Fruit fly (Drosophila melanogaster): ENCODE data around the gene mei-P26.

Gene mei-P26

DNA sequence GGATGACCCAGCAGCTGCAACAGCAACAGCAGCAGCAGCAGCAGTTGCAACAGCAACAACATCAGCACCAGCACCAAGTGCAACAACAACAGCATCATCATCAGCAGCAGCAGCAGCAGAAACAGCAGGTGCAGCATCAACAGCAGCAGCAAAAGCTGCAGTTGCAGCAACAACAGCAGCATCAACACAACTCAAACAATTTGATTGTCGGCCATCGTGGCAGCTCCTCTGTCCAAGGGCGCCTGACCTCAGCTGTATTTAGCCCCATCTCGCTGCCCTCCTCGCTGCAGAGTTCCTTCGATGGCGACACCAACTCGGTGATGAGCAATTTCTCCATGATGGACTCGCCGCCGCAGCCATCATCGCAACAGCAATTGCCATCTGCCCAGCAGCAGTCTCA, 5.2 kb downstream of the mei-P26 start:
- TF ChIP-seq CG11617 (GFP tag; optimal IDR thresholded peaks at IDR 0.05) (no peak), CG5204 (GFP tag; optimal IDR thresholded peaks at IDR 0.05) (no peak), cic (GFP tag; optimal IDR thresholded peaks at IDR 0.05) (no peak), pad (GFP tag; optimal IDR thresholded peaks at IDR 0.05) (no peak), CG7101 (tag; optimal IDR thresholded peaks at IDR 0.05) (no peak), CG33017 (tag; optimal IDR thresholded peaks at IDR 0.05) (no peak), Clk (GFP tag; optimal IDR thresholded peaks at IDR 0.05) (no peak), tj (GFP tag; optimal IDR thresholded peaks at IDR 0.05) (no peak), CG7045 (GFP tag; optimal IDR thresholded peaks at IDR 0.05) (no peak), toe (GFP tag; optimal IDR thresholded peaks at IDR 0.05) (no peak), CG12768 (GFP tag; optimal IDR thresholded peaks at IDR 0.05) (no peak), CG14711 (tag; optimal IDR thresholded peaks at IDR 0.05) (no peak), CG1620 (GFP tag; optimal IDR thresholded peaks at IDR 0.05) (no peak), Hr96 (GFP tag; optimal IDR thresholded peaks at IDR 0.05) (no peak)

DNA sequence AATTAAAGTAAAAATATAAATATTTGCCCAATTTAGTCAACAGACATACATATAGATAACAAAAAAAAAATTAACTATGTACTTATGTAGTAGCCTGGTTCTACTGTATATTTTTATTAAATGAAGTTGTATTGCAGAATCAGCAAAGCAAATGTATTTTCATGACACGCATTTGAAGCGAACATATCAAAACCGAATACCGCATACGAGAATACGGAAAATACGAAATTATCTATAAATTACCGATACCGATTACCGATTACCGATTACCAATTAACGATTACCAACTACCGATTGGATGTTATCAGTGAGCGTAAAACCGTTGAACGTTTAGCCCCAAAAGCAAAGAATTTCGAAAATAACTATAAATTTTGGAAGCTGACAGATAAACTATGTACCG, 24.4 kb downstream of the mei-P26 start:
- no peak for TF ChIP-seq CG11617 (GFP tag; optimal IDR thresholded peaks at IDR 0.05)
- TF ChIP-seq tj (GFP tag; optimal IDR thresholded peaks at IDR 0.05), result no peak
- no peak for TF ChIP-seq cnc (optimal IDR thresholded peaks at IDR 0.05)
- no peak for TF ChIP-seq ovo (GFP tag; optimal IDR thresholded peaks at IDR 0.05)
- TF ChIP-seq CG33017 (tag; optimal IDR thresholded peaks at IDR 0.05), result no peak
- TF ChIP-seq pad (GFP tag; optimal IDR thresholded peaks at IDR 0.05), result no peak
- TF ChIP-seq cic (GFP tag; optimal IDR thresholded peaks at IDR 0.05), result no peak
- TF ChIP-seq Mnt (GFP tag; optimal IDR thresholded peaks at IDR 0.05), result no peak
- no peak for TF ChIP-seq CG14711 (tag; optimal IDR thresholded peaks at IDR 0.05)

DNA sequence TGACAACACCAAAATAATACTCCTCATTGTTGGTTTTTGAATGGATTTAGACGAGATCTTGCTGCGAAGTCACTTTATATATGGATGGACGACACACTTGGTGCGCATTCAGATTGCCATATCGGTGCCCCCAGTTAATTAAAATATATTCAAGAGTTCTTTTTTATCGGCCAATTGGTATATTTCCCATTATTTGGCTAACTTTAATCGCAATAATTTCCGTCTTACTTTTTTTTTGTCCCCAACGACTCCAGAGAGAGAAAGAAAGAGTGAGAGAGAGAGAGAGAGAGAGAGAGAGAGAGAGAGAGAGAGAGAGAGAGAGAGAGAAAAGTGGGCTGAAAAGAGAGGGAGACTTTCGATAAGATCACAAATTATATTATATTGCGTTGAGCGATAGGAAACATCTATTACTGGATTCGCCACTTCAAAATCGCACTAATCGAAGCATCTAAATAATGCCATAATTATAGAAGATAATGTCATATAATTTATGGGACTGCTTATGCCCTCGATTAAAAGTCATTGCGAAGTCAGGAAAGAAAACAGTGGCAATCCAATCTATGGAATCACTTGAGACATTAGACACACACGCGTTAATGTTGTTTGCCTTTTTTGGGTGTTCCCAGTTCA, 27.6 kb downstream of the mei-P26 start, which contains the start of gene CG12115:
Gene CG12115 (minus strand): TSS at position 51 of the 630 bp plus-strand sequence.
- no peak for TF ChIP-seq Hr96 (GFP tag; optimal IDR thresholded peaks at IDR 0.05)
- TF ChIP-seq toe (GFP tag; optimal IDR thresholded peaks at IDR 0.05), result no peak
- TF ChIP-seq CG11617 (GFP tag; optimal IDR thresholded peaks at IDR 0.05), result no peak
- no peak for TF ChIP-seq CG14711 (tag; optimal IDR thresholded peaks at IDR 0.05)
- TF ChIP-seq cic (GFP tag; optimal IDR thresholded peaks at IDR 0.05), result no peak
- TF ChIP-seq bab1 (GFP tag; optimal IDR thresholded peaks at IDR 0.05), result no peak
- no peak for TF ChIP-seq CG7045 (GFP tag; optimal IDR thresholded peaks at IDR 0.05)
- no peak for TF ChIP-seq tj (GFP tag; optimal IDR thresholded peaks at IDR 0.05)
- no peak for TF ChIP-seq CG12768 (GFP tag; optimal IDR thresholded peaks at IDR 0.05)
- TF ChIP-seq Mnt (GFP tag; optimal IDR thresholded peaks at IDR 0.05), result no peak

DNA sequence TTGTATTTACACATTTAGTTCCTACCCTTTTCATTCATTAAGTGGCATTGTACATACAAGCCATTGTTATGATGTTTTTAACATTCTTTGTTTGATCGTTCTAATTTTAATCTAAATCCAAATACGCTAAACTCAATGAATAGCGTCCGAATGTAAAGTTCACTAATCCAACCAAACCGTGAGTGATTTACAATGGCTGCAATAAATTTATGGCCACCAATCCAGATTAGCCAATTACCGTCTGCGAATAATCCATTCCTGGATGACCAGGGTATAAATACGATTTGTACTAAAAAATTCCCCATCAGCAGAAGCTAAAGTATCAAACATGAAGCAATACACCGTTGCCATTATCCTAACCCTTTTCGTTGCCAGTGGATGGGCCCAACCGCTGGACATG, 28.3 kb downstream of the mei-P26 start, which contains the start of gene CG12057:
Gene CG12057 (plus strand): TSS at position 301 of the 400 bp plus-strand sequence.
- TF ChIP-seq cic (GFP tag; optimal IDR thresholded peaks at IDR 0.05), result no peak
- no peak for TF ChIP-seq CG5204 (GFP tag; optimal IDR thresholded peaks at IDR 0.05)
- no peak for TF ChIP-seq pad (GFP tag; optimal IDR thresholded peaks at IDR 0.05)

DNA sequence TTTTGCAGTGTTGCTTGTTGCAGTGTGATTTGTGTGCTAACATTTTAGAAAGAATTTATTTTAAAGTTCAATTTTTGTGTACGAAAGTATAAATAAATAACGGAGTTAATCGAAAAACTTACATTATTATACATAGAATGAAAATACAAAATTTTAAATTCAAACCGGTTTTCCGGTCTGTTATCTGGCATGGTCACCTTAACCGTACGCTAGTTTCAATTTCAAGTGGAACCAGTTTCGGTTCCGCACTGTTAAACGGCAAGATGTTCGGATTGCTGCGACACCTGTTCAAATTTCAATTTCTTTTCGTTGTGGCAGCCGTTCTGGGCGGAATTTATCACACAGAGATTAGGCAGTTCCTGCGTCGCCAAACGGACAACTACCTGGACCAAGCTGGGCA, 29.4 kb downstream of the mei-P26 start, which contains the start of gene CG12056:
Gene CG12056 (plus strand): TSS at position 241 of the 400 bp plus-strand sequence.
- TF ChIP-seq bab1 (GFP tag; optimal IDR thresholded peaks at IDR 0.05) (peak; percentile 35), CG33017 (tag; optimal IDR thresholded peaks at IDR 0.05) (no peak)

DNA sequence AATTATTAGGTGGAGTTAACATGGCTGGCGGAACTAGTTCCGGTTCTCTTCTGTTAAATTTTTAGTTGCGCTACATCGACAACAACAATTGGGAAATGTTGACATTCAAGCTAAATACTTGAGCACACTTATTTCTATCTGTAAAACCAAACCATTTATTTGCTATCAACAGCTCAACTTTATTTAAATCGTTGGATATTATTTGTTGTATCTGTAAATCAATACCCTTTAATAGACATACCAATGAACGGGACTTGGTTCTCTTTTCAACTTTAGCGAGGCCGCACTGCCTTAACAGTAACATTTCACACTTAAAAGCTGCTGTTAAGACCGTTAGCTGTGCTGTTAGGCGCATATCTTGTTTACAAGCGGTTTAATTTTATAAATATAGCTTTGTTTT, 30.5 kb downstream of the mei-P26 start, which contains the start of gene CG12106:
Gene CG12106 (plus strand): TSS at position 295 of the 400 bp plus-strand sequence.
- no peak for TF ChIP-seq CG7045 (GFP tag; optimal IDR thresholded peaks at IDR 0.05)
- peak; percentile 25 for TF ChIP-seq CG11617 (GFP tag; optimal IDR thresholded peaks at IDR 0.05)
- TF ChIP-seq bab1 (GFP tag; optimal IDR thresholded peaks at IDR 0.05), result peak; percentile 60
- TF ChIP-seq Hr96 (GFP tag; optimal IDR thresholded peaks at IDR 0.05), result no peak
- peak; percentile 39 for TF ChIP-seq CG5204 (GFP tag; optimal IDR thresholded peaks at IDR 0.05)
- TF ChIP-seq Crg-1 (GFP tag; optimal IDR thresholded peaks at IDR 0.05), result peak; percentile 28
- peak; percentile 31 for TF ChIP-seq pad (GFP tag; optimal IDR thresholded peaks at IDR 0.05)
- no peak for TF ChIP-seq cic (GFP tag; optimal IDR thresholded peaks at IDR 0.05)
- peak; percentile 29 for TF ChIP-seq Mnt (GFP tag; optimal IDR thresholded peaks at IDR 0.05)
- TF ChIP-seq cnc (optimal IDR thresholded peaks at IDR 0.05), result no peak
- peak; percentile 24 for TF ChIP-seq toe (GFP tag; optimal IDR thresholded peaks at IDR 0.05)
- TF ChIP-seq CG12768 (GFP tag; optimal IDR thresholded peaks at IDR 0.05), result peak; percentile 25
- peak; percentile 73 for TF ChIP-seq CG7101 (tag; optimal IDR thresholded peaks at IDR 0.05)
- TF ChIP-seq CG14711 (tag; optimal IDR thresholded peaks at IDR 0.05), result peak; percentile 71
- peak; percentile 57 for TF ChIP-seq ovo (GFP tag; optimal IDR thresholded peaks at IDR 0.05)
- no peak for TF ChIP-seq tj (GFP tag; optimal IDR thresholded peaks at IDR 0.05)
- TF ChIP-seq CG1620 (GFP tag; optimal IDR thresholded peaks at IDR 0.05), result peak; percentile 56
- TF ChIP-seq Clk (GFP tag; optimal IDR thresholded peaks at IDR 0.05), result no peak
- peak; percentile 38 for TF ChIP-seq CG33017 (tag; optimal IDR thresholded peaks at IDR 0.05)
- no peak for TF ChIP-seq kay (GFP tag; ENCODE audit: borderline replicate concordance)

DNA sequence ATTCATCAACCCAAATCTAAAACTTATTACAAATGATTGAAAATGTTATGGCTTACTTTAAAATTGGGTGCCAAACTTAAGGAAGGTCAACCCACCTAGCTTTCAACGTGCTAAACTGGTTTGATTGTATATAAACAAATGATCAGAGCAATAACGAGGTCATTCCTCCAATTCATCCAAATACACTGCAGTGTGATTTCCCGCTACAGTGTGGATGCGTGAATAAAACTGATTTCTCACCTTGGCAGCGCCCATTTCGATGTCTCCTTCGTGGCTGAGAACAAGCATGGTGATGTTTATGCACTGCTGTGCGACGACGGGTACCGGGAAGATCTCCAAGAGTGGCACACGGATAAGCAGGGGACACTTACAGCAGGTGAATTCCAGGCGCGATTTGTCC, 32.3 kb downstream of the mei-P26 start:
- TF ChIP-seq Hr96 (GFP tag; optimal IDR thresholded peaks at IDR 0.05) (no peak), Crg-1 (GFP tag; optimal IDR thresholded peaks at IDR 0.05) (no peak), CG11617 (GFP tag; optimal IDR thresholded peaks at IDR 0.05) (no peak), Mnt (GFP tag; optimal IDR thresholded peaks at IDR 0.05) (no peak), pad (GFP tag; optimal IDR thresholded peaks at IDR 0.05) (no peak), CG1620 (GFP tag; optimal IDR thresholded peaks at IDR 0.05) (no peak), kay (GFP tag; ENCODE audit: borderline replicate concordance) (no peak), toe (GFP tag; optimal IDR thresholded peaks at IDR 0.05) (no peak), CG7045 (GFP tag; optimal IDR thresholded peaks at IDR 0.05) (no peak)
